Fruit fly (Drosophila melanogaster) whole organism, adult: ENCODE results near the gene CG34125.

Experiments used
- CG11617 ChIP-seq: fragments of 200-800 bp; sonication (Bioruptor generic); optimal IDR thresholded peaks from 2 replicates; lab custom pipeline; 2017; ENCODE audit warnings: mild to moderate bottlenecking, missing biosample characterization, missing genetic modification reagents, missing genetic modification characterization
- CG12768 ChIP-seq: fragments of 200-800 bp; sonication (Bioruptor generic); optimal IDR thresholded peaks from 2 replicates; lab custom pipeline; 2017; ENCODE audit warnings: missing biosample characterization, missing genetic modification characterization, mild to moderate bottlenecking, moderate library complexity, missing genetic modification reagents
- CG14711 ChIP-seq: fragments of 200-800 bp; sonication (Bioruptor generic); optimal IDR thresholded peaks from 2 replicates; lab custom pipeline; 2018; ENCODE audit warnings: missing biosample characterization, mild to moderate bottlenecking, missing genetic modification characterization, moderate library complexity
- CG1620 ChIP-seq: fragments of 200-800 bp; sonication (Bioruptor generic); optimal IDR thresholded peaks from 2 replicates; lab custom pipeline; 2016; ENCODE audit warnings: missing biosample characterization, missing genetic modification characterization
- CG33017 ChIP-seq: fragments of 200-800 bp; sonication (Bioruptor generic); optimal IDR thresholded peaks from 2 replicates; lab custom pipeline; 2018; ENCODE audit warnings: missing biosample characterization, mild to moderate bottlenecking, missing genetic modification characterization, moderate library complexity
- CG5204 ChIP-seq: fragments of 200-800 bp; sonication (Bioruptor generic); optimal IDR thresholded peaks from 2 replicates; lab custom pipeline; 2016; ENCODE audit warnings: missing biosample characterization, missing genetic modification characterization
- CG7045 ChIP-seq: fragments of 200-800 bp; sonication (Bioruptor generic); optimal IDR thresholded peaks from 2 replicates; lab custom pipeline; 2017; ENCODE audit warnings: missing biosample characterization, mild to moderate bottlenecking, missing genetic modification characterization
- CG7101 ChIP-seq: fragments of 200-800 bp; sonication (Bioruptor generic); optimal IDR thresholded peaks from 2 replicates; lab custom pipeline; 2018; ENCODE audit warnings: missing biosample characterization, mild to moderate bottlenecking, missing genetic modification characterization, moderate library complexity
- Clk ChIP-seq: fragments of 200-800 bp; sonication (Bioruptor generic); optimal IDR thresholded peaks from 2 replicates; lab custom pipeline; 2017; ENCODE audit warnings: missing biosample characterization, missing genetic modification characterization
- Crg-1 ChIP-seq: fragments of 200-800 bp; sonication (Bioruptor generic); optimal IDR thresholded peaks from 2 replicates; lab custom pipeline; 2016; ENCODE audit warnings: missing biosample characterization, missing genetic modification characterization
- Hr96 ChIP-seq: fragments of 200-800 bp; sonication (Bioruptor generic); optimal IDR thresholded peaks from 2 replicates; lab custom pipeline; 2016; ENCODE audit warnings: missing biosample characterization, missing genetic modification characterization
- Mnt ChIP-seq: fragments of 200-800 bp; sonication (Bioruptor generic); optimal IDR thresholded peaks from 2 replicates; lab custom pipeline; 2016; ENCODE audit warnings: missing biosample characterization, mild to moderate bottlenecking, missing genetic modification characterization
- bab1 ChIP-seq: fragments of 200-800 bp; sonication (Bioruptor generic); optimal IDR thresholded peaks from 3 replicates; lab custom pipeline; 2019; ENCODE audit warnings: missing biosample characterization, mild to moderate bottlenecking, missing genetic modification characterization, moderate library complexity
- cic ChIP-seq: fragments of 200-800 bp; sonication (Bioruptor generic); optimal IDR thresholded peaks from 2 replicates; lab custom pipeline; 2017; ENCODE audit warnings: missing biosample characterization, mild to moderate bottlenecking, missing genetic modification characterization, moderate library complexity
- cnc ChIP-seq, 2 experiments: fragments of >200 bp; optimal IDR thresholded peaks; 2 replicates each; lab custom pipeline; 2017
- kay ChIP-seq: fragments of 200-800 bp; sonication (Bioruptor generic); peaks from one replicate; lab custom pipeline; 2016; ENCODE audit warnings: missing biosample characterization, missing genetic modification characterization, borderline replicate concordance
- ovo ChIP-seq: fragments of 200-800 bp; sonication (Bioruptor generic); optimal IDR thresholded peaks from 2 replicates; lab custom pipeline; 2016; ENCODE audit warnings: missing biosample characterization, missing genetic modification characterization
- pad ChIP-seq: fragments of 200-800 bp; sonication (Bioruptor generic); optimal IDR thresholded peaks from 3 replicates; lab custom pipeline; 2017; ENCODE audit warnings: missing biosample characterization, missing genetic modification characterization, mild to moderate bottlenecking, moderate library complexity, missing genetic modification reagents
- tj ChIP-seq: fragments of 200-800 bp; sonication (Bioruptor generic); optimal IDR thresholded peaks from 3 replicates; lab custom pipeline; 2017; ENCODE audit warnings: missing biosample characterization, mild to moderate bottlenecking, missing genetic modification characterization, moderate library complexity
- toe ChIP-seq: fragments of 200-800 bp; sonication (Bioruptor generic); optimal IDR thresholded peaks from 2 replicates; lab custom pipeline; 2016; ENCODE audit warnings: missing biosample characterization, missing genetic modification characterization

The CG34125 gene

dm6 chr2L:5003670-5004453 lies 38.4 kb downstream of the CG34125 start:
- TF ChIP-seq CG7101 (no peak), CG5204 (GFP tag; lab: Kevin White, UChicago) (no peak), ovo (GFP tag; lab: Kevin White, UChicago) (no peak), pad (no peak), CG14711 (tag; lab: Kevin White, UChicago) (no peak), Hr96 (no peak), CG33017 (tag; lab: Kevin White, UChicago) (no peak), cic (GFP tag; lab: Kevin White, UChicago) (no peak), CG7045 (GFP tag; lab: Kevin White, UChicago) (no peak), tj (GFP tag; lab: Kevin White, UChicago) (no peak), Mnt (GFP tag; lab: Kevin White, UChicago) (no peak)

- peak; percentile 78 for TF ChIP-seq CG1620 (GFP tag; lab: Kevin White, UChicago)
- peak; percentile 48 for TF ChIP-seq tj (GFP tag; lab: Kevin White, UChicago)
- TF ChIP-seq CG12768 (GFP tag; lab: Kevin White, UChicago) = peak; percentile 97
- TF ChIP-seq Crg-1 = peak; percentile 89
- peak; percentile 96 for TF ChIP-seq CG7101
- peak; percentile 96 for TF ChIP-seq CG5204 (GFP tag; lab: Kevin White, UChicago)
- peak; percentile 93 for TF ChIP-seq toe (GFP tag; lab: Kevin White, UChicago)
- TF ChIP-seq pad = peak; percentile 80
- peak; percentile 95 for TF ChIP-seq Clk (GFP tag; lab: Kevin White, UChicago)
- no peak for TF ChIP-seq kay (GFP tag; lab: Kevin White, UChicago)
- TF ChIP-seq cic (GFP tag; lab: Kevin White, UChicago) = peak; percentile 69
- peak; percentile 90 for TF ChIP-seq CG14711 (tag; lab: Kevin White, UChicago)
- TF ChIP-seq CG33017 (tag; lab: Kevin White, UChicago) = peak; percentile 96
- peak; percentile 31 for TF ChIP-seq ovo (GFP tag; lab: Kevin White, UChicago)
- TF ChIP-seq bab1 = peak; percentile 89
- peak; percentile 97 for TF ChIP-seq CG7045 (GFP tag; lab: Kevin White, UChicago)
- no peak for TF ChIP-seq cnc (optimal IDR thresholded peaks at IDR 0.05; lab: Kevin White, UChicago)
- peak; percentile 88 for TF ChIP-seq CG11617
- peak; percentile 76 for TF ChIP-seq Mnt (GFP tag; lab: Kevin White, UChicago)
- peak; percentile 93 for TF ChIP-seq Hr96
Measured at dm6 chr2L:5004677-5005463, 39.4 kb downstream of the CG34125 start.

dm6 chr2L:5005464-5005764 lies 39.9 kb downstream of the CG34125 start:
- no peak for TF ChIP-seq cic (GFP tag; lab: Kevin White, UChicago)
- no peak for TF ChIP-seq ovo (GFP tag; lab: Kevin White, UChicago)
- no peak for TF ChIP-seq Mnt (GFP tag; lab: Kevin White, UChicago)
- TF ChIP-seq CG11617 = no peak
- no peak for TF ChIP-seq Crg-1

dm6 chr2L:5006323-5006722 lies 40.9 kb downstream of the CG34125 start:
- no peak for TF ChIP-seq Clk (GFP tag; lab: Kevin White, UChicago)
- TF ChIP-seq bab1 = no peak
- TF ChIP-seq ovo (GFP tag; lab: Kevin White, UChicago) = peak; percentile 42
- TF ChIP-seq kay (GFP tag; lab: Kevin White, UChicago) = no peak
- TF ChIP-seq CG7045 (GFP tag; lab: Kevin White, UChicago) = no peak
- TF ChIP-seq CG5204 (GFP tag; lab: Kevin White, UChicago) = no peak
- TF ChIP-seq CG1620 (GFP tag; lab: Kevin White, UChicago) = no peak
- TF ChIP-seq pad = no peak
- no peak for TF ChIP-seq cic (GFP tag; lab: Kevin White, UChicago)

- TF ChIP-seq cic (GFP tag; lab: Kevin White, UChicago) (peak; percentile 65), Mnt (GFP tag; lab: Kevin White, UChicago) (no peak), CG7101 (peak; percentile 65), kay (GFP tag; lab: Kevin White, UChicago) (no peak), CG33017 (tag; lab: Kevin White, UChicago) (peak; percentile 76), Crg-1 (no peak), CG11617 (peak; percentile 13), CG5204 (GFP tag; lab: Kevin White, UChicago) (no peak), ovo (GFP tag; lab: Kevin White, UChicago) (peak; percentile 25), CG12768 (GFP tag; lab: Kevin White, UChicago) (peak; percentile 60), cnc (optimal IDR thresholded peaks at IDR 0.05; lab: Kevin White, UChicago) (no peak), Hr96 (no peak), Clk (GFP tag; lab: Kevin White, UChicago) (no peak), pad (peak; percentile 22), toe (GFP tag; lab: Kevin White, UChicago) (no peak), CG14711 (tag; lab: Kevin White, UChicago) (peak; percentile 53), CG1620 (GFP tag; lab: Kevin White, UChicago) (no peak), CG7045 (GFP tag; lab: Kevin White, UChicago) (peak; percentile 39), bab1 (peak; percentile 40), tj (GFP tag; lab: Kevin White, UChicago) (peak; percentile 4)
Measured at dm6 chr2L:5007256-5007655, 41.8 kb downstream of the CG34125 start.
